Worm (Caenorhabditis elegans) whole organism, L1 larva: ENCODE results near the gene cnc-10.

Source experiments
- C04F5.9 ChIP-seq: sonication (generic microtip); optimal IDR thresholded peaks from 2 replicates; lab custom pipeline; 2016; ENCODE audit warnings: missing genetic modification characterization, missing compliant biosample characterization
- C16A3.4 ChIP-seq: fragments of 150-350 bp; optimal IDR thresholded peaks from 2 replicates; lab custom pipeline; 2014; ENCODE audit warnings: missing biosample characterization, missing genetic modification characterization
- F16B12.6 ChIP-seq: fragments of 150-350 bp; optimal IDR thresholded peaks from 2 replicates; lab custom pipeline; 2014; ENCODE audit warnings: missing biosample characterization, missing genetic modification characterization
- Y116A8C.19 ChIP-seq: sonication (generic microtip); optimal IDR thresholded peaks from 2 replicates; lab custom pipeline; 2016; ENCODE audit warnings: missing compliant biosample characterization, missing genetic modification characterization, borderline replicate concordance
- aha-1 ChIP-seq: fragments of 150-350 bp; optimal IDR thresholded peaks from 2 replicates; lab custom pipeline; 2014; ENCODE audit warnings: missing biosample characterization, missing genetic modification characterization
- alr-1 ChIP-seq: fragments of 200-800 bp; sonication (Bioruptor generic); optimal IDR thresholded peaks from 2 replicates; lab custom pipeline; 2018; ENCODE audit warnings: borderline replicate concordance, mild to moderate bottlenecking, missing genetic modification characterization, missing compliant biosample characterization
- ama-1 ChIP-seq: fragments of 150-350 bp; optimal IDR thresholded peaks from 2 replicates; lab custom pipeline; 2014
- blmp-1 ChIP-seq: fragments of 150-350 bp; optimal IDR thresholded peaks from 2 replicates; lab custom pipeline; 2014; ENCODE audit warnings: missing biosample characterization, missing genetic modification characterization
- ceh-63 ChIP-seq: fragments of 200-800 bp; sonication (Bioruptor generic); optimal IDR thresholded peaks from 2 replicates; lab custom pipeline; 2018; ENCODE audit warnings: mild to moderate bottlenecking, missing genetic modification characterization, missing compliant biosample characterization
- ceh-88 ChIP-seq: fragments of 200-800 bp; sonication (Bioruptor generic); IDR thresholded peaks from 2 replicates; pipeline ENCODE4 v1.3.6; 2022; ENCODE audit warnings: missing genetic modification characterization, missing compliant biosample characterization
- ceh-90 ChIP-seq: sonication (generic microtip); optimal IDR thresholded peaks from 2 replicates; lab custom pipeline; 2016; ENCODE audit warnings: missing genetic modification characterization, missing compliant biosample characterization
- ces-1 ChIP-seq: fragments of 150-350 bp; optimal IDR thresholded peaks from 2 replicates; lab custom pipeline; 2014; ENCODE audit warnings: missing biosample characterization, missing genetic modification reagents, missing genetic modification characterization
- dpl-1 ChIP-seq, 3 experiments: fragments of 150-350 bp in 2 of 3; sonication (generic microtip) in 1 of 3; optimal IDR thresholded peaks; 2 replicates each; lab custom pipeline; 2014 to 2017; ENCODE audit warnings: missing biosample characterization in 3 of 3, missing genetic modification characterization in 3 of 3, missing genetic modification reagents in 3 of 3
- dsc-1 ChIP-seq: sonication (generic microtip); optimal IDR thresholded peaks from 2 replicates; lab custom pipeline; 2016; ENCODE audit warnings: mild to moderate bottlenecking, missing genetic modification characterization, missing compliant biosample characterization
- efl-3 ChIP-seq: fragments of 200-800 bp; sonication (Bioruptor generic); optimal IDR thresholded peaks from 2 replicates; lab custom pipeline; 2018; ENCODE audit warnings: mild to moderate bottlenecking, missing genetic modification characterization, missing compliant biosample characterization
- elt-2 ChIP-seq: sonication (generic microtip); optimal IDR thresholded peaks from 2 replicates; lab custom pipeline; 2016; ENCODE audit warnings: missing genetic modification characterization, mild to moderate bottlenecking, inconsistent platforms, missing compliant biosample characterization, missing genetic modification reagents
- elt-3 ChIP-seq, 6 experiments: fragments of 150-350 bp in 1 of 6; sonication (generic microtip); optimal IDR thresholded peaks; 2 replicates each; lab custom pipeline; 2017 to 2018; ENCODE audit warnings: missing biosample characterization in 6 of 6, missing genetic modification characterization in 6 of 6, inconsistent platforms in 1 of 6
- ets-5 ChIP-seq: fragments of 200-800 bp; sonication (Bioruptor generic); IDR thresholded peaks from 2 replicates; pipeline ENCODE4 v1.3.6; 2022; ENCODE audit warnings: missing genetic modification characterization, missing compliant biosample characterization
- fkh-8 ChIP-seq: sonication (generic microtip); optimal IDR thresholded peaks from 2 replicates; lab custom pipeline; 2016; ENCODE audit warnings: mild to moderate bottlenecking, missing genetic modification characterization, missing compliant biosample characterization
- fos-1 ChIP-seq: fragments of 150-350 bp; optimal IDR thresholded peaks from 2 replicates; lab custom pipeline; 2014; ENCODE audit warnings: missing biosample characterization, missing genetic modification characterization
- hlh-17 ChIP-seq: fragments of 200-800 bp; sonication (Bioruptor generic); optimal IDR thresholded peaks from 2 replicates; lab custom pipeline; 2018; ENCODE audit warnings: missing genetic modification characterization, mild to moderate bottlenecking, missing compliant biosample characterization, moderate library complexity, borderline replicate concordance
- isw-1 ChIP-seq: fragments of 200-800 bp; sonication (Bioruptor generic); IDR thresholded peaks from 2 replicates; pipeline ENCODE4 v1.3.6; 2022; ENCODE audit warnings: missing genetic modification characterization, missing compliant biosample characterization
- jun-1 ChIP-seq: fragments of 150-350 bp; optimal IDR thresholded peaks from 2 replicates; lab custom pipeline; 2014; ENCODE audit warnings: missing biosample characterization, missing genetic modification reagents, missing genetic modification characterization
- lin-13 ChIP-seq: fragments of 150-350 bp; optimal IDR thresholded peaks from 2 replicates; lab custom pipeline; 2014; ENCODE audit warnings: missing biosample characterization, missing genetic modification reagents, missing genetic modification characterization
- lin-14 ChIP-seq: fragments of 200-800 bp; sonication (Bioruptor generic); optimal IDR thresholded peaks from 2 replicates; lab custom pipeline; 2018; ENCODE audit warnings: mild to moderate bottlenecking, missing genetic modification characterization, moderate library complexity, missing compliant biosample characterization
- lin-35 ChIP-seq, 2 experiments: fragments of 150-350 bp; optimal IDR thresholded peaks; 2 replicates each; lab custom pipeline; 2014; ENCODE audit warnings: missing biosample characterization in 2 of 2, missing genetic modification characterization in 2 of 2, missing genetic modification reagents in 2 of 2
- lin-39 ChIP-seq: fragments of 150-350 bp; optimal IDR thresholded peaks from 2 replicates; lab custom pipeline; 2014; ENCODE audit warnings: missing biosample characterization, missing genetic modification reagents, missing genetic modification characterization
- lsy-2 ChIP-seq, 2 experiments: fragments of 150-350 bp; optimal IDR thresholded peaks; 2 replicates each; lab custom pipeline; 2014; ENCODE audit warnings: missing biosample characterization in 2 of 2, missing genetic modification characterization in 2 of 2
- mab-9 ChIP-seq: fragments of 200-800 bp; sonication (Bioruptor generic); IDR thresholded peaks from 2 replicates; pipeline ENCODE4 v1.3.6; 2022; ENCODE audit warnings: missing genetic modification reagents, missing genetic modification characterization, missing compliant biosample characterization
- mep-1 ChIP-seq: fragments of 150-350 bp; optimal IDR thresholded peaks from 2 replicates; lab custom pipeline; 2014; ENCODE audit warnings: missing biosample characterization, missing genetic modification characterization
- nhr-11 ChIP-seq: fragments of 150-350 bp; optimal IDR thresholded peaks from 2 replicates; lab custom pipeline; 2014; ENCODE audit warnings: missing biosample characterization, missing genetic modification characterization
- nhr-20 ChIP-seq: sonication (generic microtip); optimal IDR thresholded peaks from 2 replicates; lab custom pipeline; 2016; ENCODE audit warnings: mild to moderate bottlenecking, missing genetic modification characterization, missing compliant biosample characterization
- nhr-237 ChIP-seq: fragments of 150-350 bp; optimal IDR thresholded peaks from 2 replicates; lab custom pipeline; 2014; ENCODE audit warnings: missing biosample characterization, missing genetic modification characterization
- nhr-47 ChIP-seq: sonication (generic microtip); optimal IDR thresholded peaks from 2 replicates; lab custom pipeline; 2016; ENCODE audit warnings: mild to moderate bottlenecking, missing genetic modification characterization, moderate library complexity, missing compliant biosample characterization
- nhr-71 ChIP-seq: sonication (generic microtip); optimal IDR thresholded peaks from 2 replicates; lab custom pipeline; 2016; ENCODE audit warnings: mild to moderate bottlenecking, missing genetic modification characterization, moderate library complexity, missing compliant biosample characterization
- nhr-76 ChIP-seq: sonication (generic microtip); optimal IDR thresholded peaks from 2 replicates; lab custom pipeline; 2017; ENCODE audit warnings: missing biosample characterization, missing genetic modification characterization
- nhr-77 ChIP-seq: fragments of 150-350 bp; optimal IDR thresholded peaks from 2 replicates; lab custom pipeline; 2014; ENCODE audit warnings: missing biosample characterization, missing genetic modification characterization
- nhr-84 ChIP-seq: sonication (generic microtip); optimal IDR thresholded peaks from 2 replicates; lab custom pipeline; 2017; ENCODE audit warnings: missing biosample characterization, missing genetic modification characterization
- nhr-85 ChIP-seq: sonication (generic microtip); peaks from one replicate; lab custom pipeline; 2016; ENCODE audit warnings: missing genetic modification characterization, inconsistent platforms, missing compliant biosample characterization
- nhr-90 ChIP-seq: sonication (generic microtip); optimal IDR thresholded peaks from 2 replicates; lab custom pipeline; 2016; ENCODE audit warnings: mild to moderate bottlenecking, missing genetic modification characterization, missing compliant biosample characterization; ENCODE audit not compliant: poor library complexity
- pag-3 ChIP-seq: sonication (generic microtip); optimal IDR thresholded peaks from 2 replicates; lab custom pipeline; 2017; ENCODE audit warnings: missing genetic modification characterization, mild to moderate bottlenecking, missing compliant biosample characterization, antibody characterized with exemption, borderline replicate concordance; ENCODE audit not compliant: insufficient read depth
- rnt-1 ChIP-seq: sonication (generic microtip); optimal IDR thresholded peaks from 2 replicates; lab custom pipeline; 2016; ENCODE audit warnings: mild to moderate bottlenecking, missing genetic modification characterization, moderate library complexity, missing compliant biosample characterization
- sptf-1 ChIP-seq: fragments of 150-350 bp; optimal IDR thresholded peaks from 2 replicates; lab custom pipeline; 2014; ENCODE audit warnings: missing biosample characterization, missing genetic modification characterization
- tlp-1 ChIP-seq: fragments of 150-350 bp; optimal IDR thresholded peaks from 2 replicates; lab custom pipeline; 2014; ENCODE audit warnings: missing biosample characterization, missing genetic modification characterization
- unc-86 ChIP-seq: sonication (generic microtip); optimal IDR thresholded peaks from 2 replicates; lab custom pipeline; 2016; ENCODE audit warnings: missing genetic modification characterization, missing compliant biosample characterization
- unc-98 ChIP-seq: fragments of 200-800 bp; sonication (Bioruptor generic); IDR thresholded peaks from 2 replicates; pipeline ENCODE4 v1.3.6; 2022; ENCODE audit warnings: missing genetic modification characterization, missing compliant biosample characterization
- vab-15 ChIP-seq: sonication (generic microtip); optimal IDR thresholded peaks from 2 replicates; lab custom pipeline; 2017; ENCODE audit warnings: missing genotype, mild to moderate bottlenecking, missing genetic modification characterization, missing compliant biosample characterization
- xbp-1 ChIP-seq: sonication (generic microtip); optimal IDR thresholded peaks from 2 replicates; lab custom pipeline; 2016; ENCODE audit warnings: missing genetic modification characterization, missing compliant biosample characterization
- zag-1 ChIP-seq: fragments of 150-350 bp; optimal IDR thresholded peaks from 2 replicates; lab custom pipeline; 2014; ENCODE audit warnings: missing biosample characterization, missing genetic modification characterization
- zip-4 ChIP-seq: fragments of 200-800 bp; sonication (Bioruptor generic); optimal IDR thresholded peaks from 2 replicates; lab custom pipeline; 2018; ENCODE audit warnings: mild to moderate bottlenecking, missing genetic modification characterization, moderate library complexity, missing compliant biosample characterization
- ztf-11 ChIP-seq, 2 experiments: sonication (generic microtip); optimal IDR thresholded peaks; 2 replicates each; lab custom pipeline; 2016 to 2017; ENCODE audit warnings: missing genetic modification characterization in 2 of 2, missing biosample characterization in 1 of 2, missing compliant biosample characterization in 1 of 2
- ztf-4 ChIP-seq: fragments of 150-350 bp; optimal IDR thresholded peaks from 2 replicates; lab custom pipeline; 2014; ENCODE audit warnings: missing biosample characterization, missing genetic modification characterization

The cnc-10 gene

ce11 chrV:11223698-11224097 is 40.7 kb downstream of the cnc-10 start:
- no peak for TF ChIP-seq nhr-77
- TF ChIP-seq fos-1 = no peak
- no peak for TF ChIP-seq dpl-1 (GFP tag; optimal IDR thresholded peaks at IDR 0.05; lab: Kevin White, UChicago)
- no peak for TF ChIP-seq tlp-1 (tag; lab: Kevin White, UChicago)
- no peak for TF ChIP-seq ceh-90 (tag; lab: Kevin White, UChicago)
- no peak for TF ChIP-seq lin-35 (GFP tag; optimal IDR thresholded peaks at IDR 0.05; lab: Kevin White, UChicago)
- TF ChIP-seq ztf-4 (tag; lab: Kevin White, UChicago) = no peak
- TF ChIP-seq ets-5 = no peak
- TF ChIP-seq hlh-17 (GFP tag; lab: Kevin White, UChicago) = no peak
- TF ChIP-seq fkh-8 = no peak
- no peak for TF ChIP-seq lin-39 (tag; lab: Kevin White, UChicago)
- TF ChIP-seq C04F5.9 (tag; lab: Kevin White, UChicago) = no peak
- TF ChIP-seq nhr-237 (tag; lab: Kevin White, UChicago) = no peak
- TF ChIP-seq ceh-63 (GFP tag; lab: Kevin White, UChicago) = no peak

ce11 chrV:11225981-11226380 is 43.0 kb downstream of the cnc-10 start, which contains the start of gene bgal-1:
bgal-1 (minus strand) TSS chrV:11226018.
- TF ChIP-seq alr-1 (tag; lab: Kevin White, UChicago) (no peak), mep-1 (peak; percentile 7), nhr-85 (no peak), ces-1 (GFP tag; lab: Kevin White, UChicago) (no peak), lin-14 (GFP tag; lab: Kevin White, UChicago) (peak; percentile 37), nhr-76 (tag; lab: Kevin White, UChicago) (no peak), pag-3 (no peak), lin-13 (no peak), rnt-1 (tag; lab: Kevin White, UChicago) (no peak), nhr-20 (tag; lab: Kevin White, UChicago) (no peak), xbp-1 (tag; lab: Kevin White, UChicago) (no peak), aha-1 (tag; lab: Kevin White, UChicago) (no peak), isw-1 (GFP tag; lab: Robert Waterston, UW) (no peak), ztf-11 (tag; optimal IDR thresholded peaks at IDR 0.05; lab: Kevin White, UChicago) (no peak), zag-1 (tag; lab: Kevin White, UChicago) (no peak), C16A3.4 (tag; lab: Kevin White, UChicago) (no peak), vab-15 (tag; lab: Kevin White, UChicago) (no peak), nhr-47 (tag; lab: Kevin White, UChicago) (no peak), Y116A8C.19 (tag; lab: Kevin White, UChicago) (no peak), elt-3 (tag; optimal IDR thresholded peaks at IDR 0.05; lab: Kevin White, UChicago) (no peak), nhr-90 (tag; lab: Kevin White, UChicago) (peak; percentile 15), efl-3 (GFP tag; lab: Kevin White, UChicago) (no peak), ztf-4 (tag; lab: Kevin White, UChicago) (no peak), jun-1 (tag; lab: Kevin White, UChicago) (no peak), ama-1 (lab: Kevin White, UChicago) (peak; percentile 65), mab-9 (GFP tag; lab: Robert Waterston, UW) (no peak), elt-2 (tag; lab: Kevin White, UChicago) (no peak), ceh-88 (GFP tag; lab: Robert Waterston, UW) (no peak), nhr-11 (tag; lab: Kevin White, UChicago) (no peak), zip-4 (GFP tag; lab: Kevin White, UChicago) (no peak), blmp-1 (tag; lab: Kevin White, UChicago) (no peak), lsy-2 (tag; optimal IDR thresholded peaks at IDR 0.05; lab: Kevin White, UChicago) (peak; percentile 7 to 9), unc-98 (GFP tag; lab: Robert Waterston, UW) (no peak), dsc-1 (tag; lab: Kevin White, UChicago) (peak; percentile 63), tlp-1 (tag; lab: Kevin White, UChicago) (no peak), dpl-1 (GFP tag; optimal IDR thresholded peaks at IDR 0.05; lab: Kevin White, UChicago) (no peak), F16B12.6 (no peak), nhr-84 (tag; lab: Kevin White, UChicago) (no peak), C04F5.9 (tag; lab: Kevin White, UChicago) (no peak), sptf-1 (tag; lab: Kevin White, UChicago) (no peak), unc-86 (no peak), nhr-71 (no peak)
